Fruit fly (Drosophila melanogaster): ENCODE data around the gene CG14324.

Gene CG14324

DNA sequence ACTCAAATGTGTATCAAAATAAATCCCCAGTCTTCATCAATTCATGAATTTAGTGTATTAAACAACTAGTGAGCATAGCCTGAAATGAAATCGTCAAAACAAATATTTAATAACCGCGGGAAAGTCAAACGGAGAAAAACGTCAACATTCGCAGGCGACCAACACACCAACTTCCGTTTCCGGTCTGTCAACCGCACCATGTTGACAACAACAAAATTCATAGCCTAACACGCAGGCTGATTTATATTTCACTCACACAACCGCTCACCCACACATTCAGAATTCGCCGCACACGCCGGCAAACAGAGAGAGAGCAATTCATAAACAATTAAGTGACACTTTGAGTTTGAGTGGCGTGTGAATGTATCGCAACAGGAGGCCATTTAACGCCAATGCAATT lies 36.4 kb upstream of the CG14324 start (continued):
- TF ChIP-seq pum (GFP tag; optimal IDR thresholded peaks at IDR 0.05), result no peak
- peak; percentile 58 for TF ChIP-seq ATbp (GFP tag; optimal IDR thresholded peaks at IDR 0.05)
- no peak for TF ChIP-seq br (optimal IDR thresholded peaks at IDR 0.05)
- no peak for TF ChIP-seq CG6689 (GFP tag; IDR thresholded peaks at IDR 0.05)
- no peak for TF ChIP-seq Nf-YC (tag; optimal IDR thresholded peaks at IDR 0.05)
- TF ChIP-seq Fer1 (GFP tag; optimal IDR thresholded peaks at IDR 0.05), result no peak
- no peak for TF ChIP-seq NC2α (GFP tag; optimal IDR thresholded peaks at IDR 0.05)
- TF ChIP-seq dmrt11E (tag; optimal IDR thresholded peaks at IDR 0.05), result peak; percentile 21
- no peak for TF ChIP-seq mam (GFP tag; optimal IDR thresholded peaks at IDR 0.05)
- TF ChIP-seq CG6654 (GFP tag; optimal IDR thresholded peaks at IDR 0.05), result no peak
- no peak for TF ChIP-seq Myb (GFP tag; optimal IDR thresholded peaks at IDR 0.05)
- TF ChIP-seq chif (GFP tag; optimal IDR thresholded peaks at IDR 0.05), result no peak
- no peak for TF ChIP-seq bigmax (GFP tag; optimal IDR thresholded peaks at IDR 0.05)
- no peak for TF ChIP-seq Atf3 (GFP tag; optimal IDR thresholded peaks at IDR 0.05)
- TF ChIP-seq ac (GFP tag; optimal IDR thresholded peaks at IDR 0.05), result peak; percentile 60
- TF ChIP-seq CG4854 (GFP tag; optimal IDR thresholded peaks at IDR 0.05), result no peak
- no peak for TF ChIP-seq emc (GFP tag; optimal IDR thresholded peaks at IDR 0.05)
- peak; percentile 10 for TF ChIP-seq CG9817 (tag; optimal IDR thresholded peaks at IDR 0.05)
- no peak for TF ChIP-seq oc (tag; optimal IDR thresholded peaks at IDR 0.05)
- TF ChIP-seq nau (GFP tag; optimal IDR thresholded peaks at IDR 0.05), result peak; percentile 15
- TF ChIP-seq amos (GFP tag; IDR thresholded peaks at IDR 0.05; ENCODE audit: partially characterized antibody), result no peak
- no peak for TF ChIP-seq H2.0 (GFP tag; IDR thresholded peaks at IDR 0.05)
- no peak for TF ChIP-seq CG7745 (tag; optimal IDR thresholded peaks at IDR 0.05)
- no peak for TF ChIP-seq CG17186 (GFP tag; optimal IDR thresholded peaks at IDR 0.05)
- TF ChIP-seq CG8281 (tag; optimal IDR thresholded peaks at IDR 0.05), result no peak
- no peak for TF ChIP-seq CG11085 (GFP tag; IDR thresholded peaks at IDR 0.05)
- TF ChIP-seq CG6813 (GFP tag; optimal IDR thresholded peaks at IDR 0.05), result peak; percentile 17
- 0 out of 2 replicates have a peak, but pooled peaks have one; percentile 43 for TF ChIP-seq sens-2 (GFP tag; IDR thresholded peaks at IDR 0.05)
- TF ChIP-seq gcm2 (GFP tag; optimal IDR thresholded peaks at IDR 0.05), result no peak
- no peak for TF ChIP-seq CHES-1-like (GFP tag; optimal IDR thresholded peaks at IDR 0.05)
- no peak for TF ChIP-seq CG3995 (GFP tag; optimal IDR thresholded peaks at IDR 0.05)
- TF ChIP-seq Elba2 (GFP tag; optimal IDR thresholded peaks at IDR 0.05), result no peak
- peak; percentile 2 for TF ChIP-seq tap (tag; optimal IDR thresholded peaks at IDR 0.05)
- TF ChIP-seq Lhr (GFP tag; optimal IDR thresholded peaks at IDR 0.05), result peak; percentile 20
- no peak for TF ChIP-seq ato (GFP tag; IDR thresholded peaks at IDR 0.05; ENCODE audit: partially characterized antibody)
- TF ChIP-seq trh (GFP tag; optimal IDR thresholded peaks at IDR 0.05), result no peak
- peak; percentile 48 for TF ChIP-seq CG8388 (GFP tag; optimal IDR thresholded peaks at IDR 0.05)
- no peak for TF ChIP-seq CG5180 (GFP tag; optimal IDR thresholded peaks at IDR 0.05)
- TF ChIP-seq Fer3 (tag; optimal IDR thresholded peaks at IDR 0.05), result peak; percentile 4
- peak; percentile 1 for TF ChIP-seq CG9437 (GFP tag; optimal IDR thresholded peaks at IDR 0.05)
- TF ChIP-seq Med (GFP tag), result no peak
- TF ChIP-seq pb (GFP tag; optimal IDR thresholded peaks at IDR 0.05), result no peak
- TF ChIP-seq D19A (tag; optimal IDR thresholded peaks at IDR 0.05), result no peak
- TF ChIP-seq Lim3 (GFP tag; IDR thresholded peaks at IDR 0.05), result no peak
- no peak for TF ChIP-seq CG10147 (GFP tag; optimal IDR thresholded peaks at IDR 0.05)
- TF ChIP-seq CG1792 (GFP tag; optimal IDR thresholded peaks at IDR 0.05), result no peak
- peak; percentile 33 for TF ChIP-seq CoRest (tag; optimal IDR thresholded peaks at IDR 0.05)
- no peak for TF ChIP-seq tio (GFP tag; optimal IDR thresholded peaks at IDR 0.05)
- no peak for TF ChIP-seq Dek (tag; optimal IDR thresholded peaks at IDR 0.05)
- peak; percentile 24 for TF ChIP-seq HHEX (GFP tag; optimal IDR thresholded peaks at IDR 0.05)
- TF ChIP-seq pan (optimal IDR thresholded peaks at IDR 0.05), result no peak
- peak in 1 of 2 experiments; percentile 25 for TF ChIP-seq pan (GFP tag; optimal IDR thresholded peaks at IDR 0.05 in 1 of 2, IDR thresholded peaks at IDR 0.05 in 1 of 2)

Data from whole organism, embryonic.